Worm (Caenorhabditis elegans) whole organism, young adult: ENCODE results near the gene idpc-5.

Experiments used
- F22D6.2 ChIP-seq: sonication (generic microtip); optimal IDR thresholded peaks from 2 replicates; lab custom pipeline; 2016; ENCODE audit warnings: mild to moderate bottlenecking, missing genetic modification characterization, missing compliant biosample characterization
- dpl-1 ChIP-seq: fragments of 150-350 bp; optimal IDR thresholded peaks from 2 replicates; lab custom pipeline; 2014; ENCODE audit warnings: missing biosample characterization, missing genetic modification reagents, missing genetic modification characterization
- madf-8 ChIP-seq: fragments of 200-800 bp; sonication (Bioruptor generic); conservative IDR thresholded peaks from 2 replicates; pipeline ENCODE4 v1.3.6; 2022; ENCODE audit warnings: missing genetic modification reagents, missing genetic modification characterization, missing compliant biosample characterization
- nhr-120 ChIP-seq: fragments of 200-800 bp; sonication (Bioruptor generic); IDR thresholded peaks from 2 replicates; pipeline ENCODE4 v1.3.6; 2022; ENCODE audit warnings: missing genetic modification characterization, missing compliant biosample characterization
- nhr-90 ChIP-seq: sonication (generic microtip); optimal IDR thresholded peaks from 2 replicates; lab custom pipeline; 2016; ENCODE audit warnings: missing genotype, mild to moderate bottlenecking, missing genetic modification characterization, missing compliant biosample characterization
- pha-4 ChIP-seq: fragments of 150-350 bp; sonication (generic microtip); optimal IDR thresholded peaks from 2 replicates; lab custom pipeline; 2014; ENCODE audit warnings: missing biosample characterization, missing genetic modification reagents, missing genetic modification characterization
- zim-3 ChIP-seq: sonication (generic microtip); optimal IDR thresholded peaks from 2 replicates; lab custom pipeline; 2017; ENCODE audit warnings: mild to moderate bottlenecking, missing genetic modification characterization, moderate library complexity, missing compliant biosample characterization
- ztf-22 ChIP-seq: fragments of 200-800 bp; sonication (Bioruptor generic); optimal IDR thresholded peaks from 2 replicates; lab custom pipeline; 2018; ENCODE audit warnings: mild to moderate bottlenecking, missing genetic modification characterization, moderate library complexity, missing compliant biosample characterization
- ztf-25 ChIP-seq: fragments of 200-800 bp; sonication (Bioruptor generic); IDR thresholded peaks from 2 replicates; pipeline ENCODE4 v1.3.6; 2022; ENCODE audit warnings: missing genetic modification reagents, missing genetic modification characterization, missing compliant biosample characterization

ce11 chrV:9608256-9608655 lies 14.5 kb downstream of the idpc-5 start, which contains the start of gene dop-2:
- TF ChIP-seq F22D6.2 (tag; lab: Kevin White, UChicago): no peak
- TF ChIP-seq dpl-1 (GFP tag; lab: Kevin White, UChicago): no peak
- TF ChIP-seq ztf-25 (GFP tag; lab: Robert Waterston, UW): no peak
- no peak for TF ChIP-seq pha-4 (tag; lab: Kevin White, UChicago)
- TF ChIP-seq ztf-22 (GFP tag; lab: Kevin White, UChicago): no peak
- TF ChIP-seq zim-3 (tag; lab: Kevin White, UChicago): no peak
- no peak for TF ChIP-seq nhr-90
- TF ChIP-seq nhr-120 (GFP tag; lab: Robert Waterston, UW): no peak
- TF ChIP-seq madf-8 (GFP tag; lab: Robert Waterston, UW): no peak
